Fruit fly (Drosophila melanogaster): Measurements from ENCODE around the gene CG43322.
A peak's percentile ranks its signal among the peaks of the same experiment; 100 is the strongest.

Gene CG43322

DNA sequence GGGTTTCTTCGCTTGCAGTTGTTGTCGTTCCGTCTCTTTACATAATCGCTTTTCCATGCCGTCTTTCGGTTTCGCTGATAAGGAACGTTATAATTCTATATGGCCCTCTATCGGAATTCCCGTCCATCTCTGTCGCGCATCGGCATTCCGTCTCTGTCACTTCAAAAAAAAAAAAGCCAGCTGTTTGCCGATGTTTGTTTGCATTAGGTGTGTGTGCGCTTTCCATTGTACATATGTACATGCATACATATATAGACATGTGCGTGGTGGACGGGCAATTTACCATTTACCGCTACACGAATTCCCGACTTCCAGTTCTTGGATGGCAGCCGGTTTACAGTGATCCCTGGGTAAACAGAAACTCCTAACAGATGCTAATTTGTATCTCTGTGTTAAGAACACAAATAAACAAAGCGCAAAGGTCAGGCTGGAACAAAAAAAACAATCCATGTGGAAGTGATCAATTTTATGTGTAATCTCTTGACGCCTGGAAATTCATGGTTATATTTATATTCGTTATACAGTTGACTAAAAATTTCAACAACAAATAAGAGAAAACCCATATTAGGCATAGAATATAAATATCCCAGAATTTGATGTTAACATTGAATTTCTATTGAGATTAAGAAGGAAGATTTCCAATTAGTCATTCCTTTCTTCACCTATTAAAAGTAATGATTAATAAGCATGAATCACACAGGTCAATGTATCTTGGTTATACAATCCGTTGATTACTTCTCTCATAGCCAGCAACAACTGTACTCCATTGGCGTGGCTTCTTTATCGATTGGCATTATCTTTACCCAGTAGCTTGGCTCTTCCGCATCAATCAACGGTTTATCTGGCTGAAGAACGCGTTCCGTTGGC, 30.1 kb downstream of the CG43322 start (continued):
- TF ChIP-seq CG6854 (GFP tag; optimal IDR thresholded peaks at IDR 0.05) (no peak), spab (GFP tag; optimal IDR thresholded peaks at IDR 0.05) (no peak), CG10669 (GFP tag; optimal IDR thresholded peaks at IDR 0.05) (peak; percentile 29), esn (GFP tag; optimal IDR thresholded peaks at IDR 0.05) (peak; percentile 73), eg (GFP tag; IDR thresholded peaks at IDR 0.05) (peak; percentile 29; the same call in 1 of the 3 replicates), Blimp-1 (GFP tag; optimal IDR thresholded peaks at IDR 0.05) (peak; percentile 52), topi (GFP tag; optimal IDR thresholded peaks at IDR 0.05) (peak; percentile 67), Met (GFP tag; optimal IDR thresholded peaks at IDR 0.05) (peak; percentile 66), CG4318 (GFP tag; optimal IDR thresholded peaks at IDR 0.05) (peak; percentile 20), CG8319 (GFP tag; optimal IDR thresholded peaks at IDR 0.05) (peak; percentile 16), Smox (GFP tag; optimal IDR thresholded peaks at IDR 0.05) (peak; percentile 61), Hr4 (GFP tag; optimal IDR thresholded peaks at IDR 0.05) (peak; percentile 24), CG6808 (GFP tag; optimal IDR thresholded peaks at IDR 0.05) (peak; percentile 45), Eip78C (GFP tag) (peak; percentile 86), Ets96B (tag; optimal IDR thresholded peaks at IDR 0.05) (no peak), Hr39 (GFP tag; optimal IDR thresholded peaks at IDR 0.05) (peak; percentile 58), CG11294 (GFP tag; IDR thresholded peaks at IDR 0.05) (0 out of 2 replicates have a peak, but pooled peaks have one; percentile 5), Ets21C (GFP tag; optimal IDR thresholded peaks at IDR 0.05) (peak; percentile 3), lz (GFP tag; optimal IDR thresholded peaks at IDR 0.05) (peak; percentile 55), CG15336 (GFP tag; IDR thresholded peaks at IDR 0.05) (0 out of 2 replicates have a peak, but pooled peaks have one; percentile 23), cyc (GFP tag; optimal IDR thresholded peaks at IDR 0.05) (peak; percentile 57)

DNA sequence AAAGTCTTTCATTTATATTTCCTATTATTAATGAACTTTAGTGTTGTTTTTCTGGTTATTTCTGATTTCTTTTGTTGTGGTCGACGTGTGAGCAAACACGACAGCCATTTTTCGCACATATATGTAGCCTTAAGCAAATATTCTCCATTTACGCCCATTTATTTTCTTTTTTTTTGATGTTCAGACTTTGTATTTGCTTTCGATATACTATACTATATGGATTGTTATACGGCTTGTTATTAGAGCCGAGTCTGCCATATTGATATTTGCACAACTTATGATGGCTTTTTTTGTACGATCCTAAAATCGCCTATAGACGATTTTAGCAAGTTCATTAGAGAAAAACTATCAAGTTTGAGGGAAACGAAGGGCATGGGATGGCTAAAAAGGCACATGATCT, 34.5 kb downstream of the CG43322 start:
- TF ChIP-seq CG11902 (GFP tag; optimal IDR thresholded peaks at IDR 0.05) (no peak), Hr39 (GFP tag; optimal IDR thresholded peaks at IDR 0.05) (no peak), fkh (GFP tag; optimal IDR thresholded peaks at IDR 0.05) (peak; percentile 55), CG10631 (GFP tag; optimal IDR thresholded peaks at IDR 0.05) (no peak), Hr4 (GFP tag; optimal IDR thresholded peaks at IDR 0.05) (no peak), CG3919 (GFP tag; optimal IDR thresholded peaks at IDR 0.05) (no peak), CG9139 (GFP tag; optimal IDR thresholded peaks at IDR 0.05) (no peak)

DNA sequence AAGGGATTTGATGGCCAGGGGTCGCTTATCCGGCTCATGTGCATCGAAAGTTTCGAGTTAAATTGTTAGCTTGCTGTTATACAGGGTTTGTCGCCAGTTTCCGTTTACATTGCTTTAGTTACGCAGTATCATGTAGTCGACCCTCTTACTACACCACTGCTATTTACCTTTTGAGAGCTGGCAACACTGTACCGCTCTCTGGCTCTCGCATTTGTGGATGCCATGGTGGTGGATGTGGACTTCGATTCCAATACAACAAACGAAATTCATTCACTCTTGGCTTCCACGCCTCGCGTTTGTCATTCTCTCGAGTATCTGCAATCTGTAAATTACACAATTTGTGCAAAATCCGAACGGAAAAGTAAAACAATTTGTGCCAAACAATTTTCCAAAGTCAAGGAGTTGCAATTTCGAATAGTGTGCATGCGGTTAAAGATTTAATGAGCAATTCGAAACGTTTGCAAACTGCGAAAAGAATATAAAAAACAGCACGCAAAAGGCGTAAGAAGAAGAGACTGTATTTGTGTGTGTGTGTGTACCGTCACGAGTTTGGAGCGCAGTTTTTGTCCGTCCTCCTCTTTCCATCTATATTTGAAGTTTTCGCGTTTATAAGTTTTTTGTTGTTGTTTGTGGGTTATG, 35.9 kb downstream of the CG43322 start:
- TF ChIP-seq CG6808 (GFP tag; optimal IDR thresholded peaks at IDR 0.05), result peak; percentile 55
- TF ChIP-seq OdsH (GFP tag; optimal IDR thresholded peaks at IDR 0.05), result no peak
- TF ChIP-seq Sox14 (GFP tag; optimal IDR thresholded peaks at IDR 0.05), result peak; percentile 26
- TF ChIP-seq fd59A (GFP tag; optimal IDR thresholded peaks at IDR 0.05), result no peak
- TF ChIP-seq CG11294 (GFP tag; IDR thresholded peaks at IDR 0.05), result no peak
- TF ChIP-seq net (GFP tag; optimal IDR thresholded peaks at IDR 0.05), result no peak
- TF ChIP-seq CG11902 (GFP tag; optimal IDR thresholded peaks at IDR 0.05), result no peak
- TF ChIP-seq pdm3 (GFP tag; optimal IDR thresholded peaks at IDR 0.05), result no peak
- TF ChIP-seq dsx (GFP tag; optimal IDR thresholded peaks at IDR 0.05; ENCODE audit: poor library complexity, severe bottlenecking), result peak; percentile 46
- peak; percentile 15 for TF ChIP-seq esn (GFP tag; optimal IDR thresholded peaks at IDR 0.05)
- TF ChIP-seq CG31627 (GFP tag; optimal IDR thresholded peaks at IDR 0.05), result peak; percentile 5
- no peak for TF ChIP-seq CG4318 (GFP tag; optimal IDR thresholded peaks at IDR 0.05)
- TF ChIP-seq svp (GFP tag), result no peak
- peak; percentile 94 for TF ChIP-seq fkh (GFP tag; optimal IDR thresholded peaks at IDR 0.05)
- TF ChIP-seq CG32006 (GFP tag; optimal IDR thresholded peaks at IDR 0.05), result no peak
- TF ChIP-seq Blimp-1 (GFP tag; optimal IDR thresholded peaks at IDR 0.05), result no peak
- no peak for TF ChIP-seq Met (GFP tag; optimal IDR thresholded peaks at IDR 0.05)
- no peak for TF ChIP-seq CG34406 (GFP tag; optimal IDR thresholded peaks at IDR 0.05)
- no peak for TF ChIP-seq CG10631 (GFP tag; optimal IDR thresholded peaks at IDR 0.05)
- no peak for TF ChIP-seq CG11762 (GFP tag; optimal IDR thresholded peaks at IDR 0.05; ENCODE audit: insufficient read depth)
- peak; percentile 16 for TF ChIP-seq CG3919 (GFP tag; optimal IDR thresholded peaks at IDR 0.05)
- TF ChIP-seq CG8319 (GFP tag; optimal IDR thresholded peaks at IDR 0.05), result no peak
- TF ChIP-seq cyc (GFP tag; optimal IDR thresholded peaks at IDR 0.05), result no peak
- peak; percentile 9 for TF ChIP-seq Lpt (GFP tag; optimal IDR thresholded peaks at IDR 0.05)
- peak; percentile 51 for TF ChIP-seq Sox102F (GFP tag; optimal IDR thresholded peaks at IDR 0.05)
- TF ChIP-seq achi (GFP tag; optimal IDR thresholded peaks at IDR 0.05), result no peak
- TF ChIP-seq vri (GFP tag; optimal IDR thresholded peaks at IDR 0.05), result peak; percentile 85
- TF ChIP-seq fd85E (GFP tag; optimal IDR thresholded peaks at IDR 0.05), result no peak
- TF ChIP-seq CG6276 (GFP tag; optimal IDR thresholded peaks at IDR 0.05), result no peak
- TF ChIP-seq CG15336 (GFP tag; IDR thresholded peaks at IDR 0.05), result peak; percentile 45; the same call in 1 of the 2 replicates

Data from whole organism, prepupa.